Worm (Caenorhabditis elegans): ENCODE results near the gene Y22D7AL.11.

Y22D7AL.11 gene

DNA sequence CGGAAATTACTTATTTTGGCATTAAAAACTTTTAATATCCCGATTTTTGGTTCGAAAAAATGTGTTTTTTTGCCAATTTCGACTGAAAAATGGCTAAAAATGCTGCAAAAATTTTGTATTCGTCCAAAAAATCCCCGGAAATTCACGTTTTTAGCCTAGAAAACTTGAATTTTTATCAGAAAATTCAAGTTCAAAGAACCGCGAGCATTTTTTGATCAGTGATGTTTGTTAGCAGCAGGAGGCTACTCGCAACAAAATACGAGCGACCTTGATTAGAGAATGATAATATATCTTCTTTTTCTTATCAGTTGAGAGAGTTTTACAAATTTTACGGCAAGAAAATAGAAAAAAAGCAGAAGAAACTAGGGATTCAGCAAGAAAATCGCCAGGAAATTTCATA is 11.8 kb downstream of the Y22D7AL.11 start:
- no peak for TF ChIP-seq blmp-1 (tag; optimal IDR thresholded peaks at IDR 0.05; ENCODE audit: insufficient read depth)
- no peak for TF ChIP-seq snpc-4 (tag; optimal IDR thresholded peaks at IDR 0.05)
- TF ChIP-seq sma-9 (GFP tag; optimal IDR thresholded peaks at IDR 0.05), result peak; percentile 62
- TF ChIP-seq sma-9 (tag; optimal IDR thresholded peaks at IDR 0.05), result no peak
- peak; percentile 2 for TF ChIP-seq crh-2 (tag; optimal IDR thresholded peaks at IDR 0.05)
- no peak for TF ChIP-seq nhr-129 (tag; optimal IDR thresholded peaks at IDR 0.05)
- peak; percentile 14 for TF ChIP-seq lin-13 (GFP tag; optimal IDR thresholded peaks at IDR 0.05)
- peak; percentile 45 for TF ChIP-seq fos-1 (tag; optimal IDR thresholded peaks at IDR 0.05)

DNA sequence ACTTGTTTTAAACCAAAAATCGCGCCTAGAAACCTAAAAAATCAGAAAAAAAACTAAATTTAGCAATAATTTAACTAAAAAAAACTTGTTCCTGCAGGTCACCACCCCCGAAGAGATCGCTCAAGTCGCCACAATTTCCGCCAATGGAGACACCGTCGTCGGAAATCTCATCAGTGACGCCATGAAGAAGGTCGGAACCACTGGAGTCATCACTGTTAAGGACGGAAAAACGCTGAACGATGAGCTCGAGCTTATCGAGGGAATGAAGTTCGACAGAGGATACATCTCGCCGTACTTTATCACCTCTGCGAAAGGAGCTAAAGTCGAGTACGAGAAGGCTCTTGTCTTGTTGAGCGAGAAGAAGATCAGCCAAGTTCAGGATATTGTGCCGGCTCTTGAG is 12.8 kb downstream of the Y22D7AL.11 start:
- TF ChIP-seq nhr-77 (tag; optimal IDR thresholded peaks at IDR 0.05) (no peak), unc-55 (GFP tag; optimal IDR thresholded peaks at IDR 0.05) (no peak), dmd-4 (tag; optimal IDR thresholded peaks at IDR 0.05) (no peak), R02D3.7 (tag; optimal IDR thresholded peaks at IDR 0.05) (no peak), mbf-1 (tag; optimal IDR thresholded peaks at IDR 0.05) (no peak), egl-27 (tag; optimal IDR thresholded peaks at IDR 0.05) (no peak), sem-4 (tag; optimal IDR thresholded peaks at IDR 0.05) (no peak), nhr-129 (tag; optimal IDR thresholded peaks at IDR 0.05) (no peak), zag-1 (tag; optimal IDR thresholded peaks at IDR 0.05) (no peak), nhr-12 (tag; optimal IDR thresholded peaks at IDR 0.05) (no peak), C34F6.9 (tag; optimal IDR thresholded peaks at IDR 0.05) (no peak), gmeb-1 (tag; optimal IDR thresholded peaks at IDR 0.05) (no peak), ZK546.5 (tag; optimal IDR thresholded peaks at IDR 0.05) (no peak), nhr-10 (tag; optimal IDR thresholded peaks at IDR 0.05) (no peak), ztf-4 (tag; optimal IDR thresholded peaks at IDR 0.05) (no peak), alr-1 (tag; optimal IDR thresholded peaks at IDR 0.05) (no peak), nhr-23 (tag; optimal IDR thresholded peaks at IDR 0.05) (no peak), ztf-11 (tag; optimal IDR thresholded peaks at IDR 0.05) (no peak), ama-1 (optimal IDR thresholded peaks at IDR 0.05) (no peak), elt-3 (tag; optimal IDR thresholded peaks at IDR 0.05) (no peak)

DNA sequence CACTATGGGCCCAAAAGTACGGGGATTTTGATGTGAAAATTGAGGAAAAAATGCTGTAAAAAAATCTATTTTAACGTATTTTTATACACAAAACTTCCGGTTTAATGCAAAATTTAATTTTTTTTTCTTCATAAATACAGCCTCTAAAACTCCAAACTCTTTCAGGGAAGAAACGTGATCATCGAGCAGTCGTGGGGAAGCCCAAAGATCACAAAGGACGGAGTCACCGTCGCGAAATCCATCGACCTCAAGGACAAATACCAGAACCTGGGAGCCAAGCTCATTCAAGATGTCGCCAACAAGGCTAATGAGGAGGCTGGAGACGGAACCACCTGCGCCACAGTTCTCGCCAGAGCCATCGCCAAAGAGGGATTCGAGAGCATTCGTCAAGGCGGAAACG is 14.3 kb downstream of the Y22D7AL.11 start:
- TF ChIP-seq gmeb-1 (tag; optimal IDR thresholded peaks at IDR 0.05), result no peak
- TF ChIP-seq Y55F3AM.14 (GFP tag; optimal IDR thresholded peaks at IDR 0.05), result no peak
- no peak for TF ChIP-seq blmp-1 (tag; optimal IDR thresholded peaks at IDR 0.05; ENCODE audit: insufficient read depth)
- no peak for TF ChIP-seq sma-3 (GFP tag; optimal IDR thresholded peaks at IDR 0.05)
- no peak for TF ChIP-seq ZK546.5 (tag; optimal IDR thresholded peaks at IDR 0.05)
- TF ChIP-seq egl-27 (tag; optimal IDR thresholded peaks at IDR 0.05), result no peak

DNA sequence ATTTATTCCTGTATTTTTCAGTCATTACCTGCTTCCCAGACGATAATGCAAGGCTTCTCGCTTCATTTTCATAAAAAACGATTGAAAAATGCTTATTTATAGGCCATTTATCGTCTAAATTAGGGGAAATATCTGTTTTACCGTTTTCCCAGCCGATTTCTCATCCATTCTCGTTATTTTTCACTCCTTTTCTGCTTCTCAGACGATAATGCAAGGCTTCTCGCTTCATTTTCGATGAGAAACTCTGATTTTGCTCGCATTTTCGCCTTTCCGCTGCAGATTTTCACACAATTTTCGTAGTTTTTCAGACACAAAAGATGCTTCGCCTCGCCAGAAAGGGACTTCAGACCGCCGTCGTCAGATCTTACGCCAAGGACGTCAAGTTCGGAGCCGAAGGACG is 14.7 kb downstream of the Y22D7AL.11 start, which contains the start of gene hsp-60:
Gene hsp-60, plus strand, starts transcription at position 301 of the 400 bp plus-strand sequence.
- TF ChIP-seq nhr-129 (tag; optimal IDR thresholded peaks at IDR 0.05), result no peak
- no peak for TF ChIP-seq nhr-10 (tag; optimal IDR thresholded peaks at IDR 0.05)
- TF ChIP-seq F13H6.1 (tag; optimal IDR thresholded peaks at IDR 0.05), result no peak
- TF ChIP-seq skn-1 (tag; optimal IDR thresholded peaks at IDR 0.05), result no peak
- no peak for TF ChIP-seq snpc-4 (tag; optimal IDR thresholded peaks at IDR 0.05)
- no peak for TF ChIP-seq aly-2 (tag; optimal IDR thresholded peaks at IDR 0.05)

DNA sequence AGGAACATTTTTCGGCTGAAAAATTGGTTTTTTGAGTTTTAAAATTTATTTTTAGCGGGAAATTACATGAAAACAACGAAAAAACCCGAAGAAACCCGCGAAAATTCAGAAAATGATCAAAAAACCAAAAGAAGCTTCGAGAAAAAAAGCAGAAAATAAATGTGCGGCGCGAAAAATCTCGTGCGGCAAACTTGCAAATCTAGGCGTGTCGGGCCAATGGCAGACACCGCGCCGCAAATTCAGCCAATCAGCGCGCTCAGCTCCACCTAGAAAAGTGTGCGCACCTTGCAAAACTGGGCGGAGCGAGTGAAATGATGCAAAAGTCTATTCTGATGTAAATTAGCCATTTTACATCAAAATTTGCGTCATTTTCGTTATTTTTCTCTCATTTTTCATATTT is 15.3 kb downstream of the Y22D7AL.11 start, which contains the start of gene Y22D7AL.10:
Gene Y22D7AL.10, minus strand, starts transcription at position 15 of the 400 bp plus-strand sequence.
- TF ChIP-seq C34F6.9 (tag; optimal IDR thresholded peaks at IDR 0.05) (peak; percentile 95), ceh-16 (tag; optimal IDR thresholded peaks at IDR 0.05) (peak; percentile 86), mbf-1 (tag; optimal IDR thresholded peaks at IDR 0.05) (peak; percentile 56), gmeb-1 (tag; optimal IDR thresholded peaks at IDR 0.05) (peak; percentile 96), alr-1 (tag; optimal IDR thresholded peaks at IDR 0.05) (no peak), crh-2 (tag; optimal IDR thresholded peaks at IDR 0.05) (peak; percentile 97), ztf-1 (GFP tag; conservative IDR thresholded peaks at IDR 0.05) (0 out of 2 replicates have a peak, but pooled peaks have one; percentile 76), ztf-11 (tag; optimal IDR thresholded peaks at IDR 0.05) (peak; percentile 75), zag-1 (tag; optimal IDR thresholded peaks at IDR 0.05) (peak; percentile 76), lin-39 (tag; optimal IDR thresholded peaks at IDR 0.05) (no peak), aly-2 (tag; optimal IDR thresholded peaks at IDR 0.05) (peak; percentile 44), fos-1 (tag; optimal IDR thresholded peaks at IDR 0.05) (peak; percentile 84), ama-1 (optimal IDR thresholded peaks at IDR 0.05) (peak; percentile 49), peb-1 (tag; optimal IDR thresholded peaks at IDR 0.05) (no peak), mdl-1 (tag; optimal IDR thresholded peaks at IDR 0.05) (peak; percentile 58 to 59), lin-11 (tag; optimal IDR thresholded peaks at IDR 0.05) (peak; percentile 100), nhr-12 (tag; optimal IDR thresholded peaks at IDR 0.05) (peak; percentile 2), ztf-4 (tag; optimal IDR thresholded peaks at IDR 0.05) (peak; percentile 97), nhr-237 (tag; optimal IDR thresholded peaks at IDR 0.05) (peak; percentile 87), nhr-10 (tag; optimal IDR thresholded peaks at IDR 0.05) (peak; percentile 92), unc-62 (GFP tag; optimal IDR thresholded peaks at IDR 0.05) (peak; percentile 56), elt-3 (tag; optimal IDR thresholded peaks at IDR 0.05) (no peak), Y55F3AM.14 (GFP tag; optimal IDR thresholded peaks at IDR 0.05) (peak; percentile 92), elt-1 (tag; optimal IDR thresholded peaks at IDR 0.05) (no peak), R02D3.7 (tag; optimal IDR thresholded peaks at IDR 0.05) (peak; percentile 76), nhr-11 (tag; optimal IDR thresholded peaks at IDR 0.05) (no peak), nhr-25 (tag; optimal IDR thresholded peaks at IDR 0.05) (peak; percentile 98), F13H6.1 (tag; optimal IDR thresholded peaks at IDR 0.05) (peak; percentile 99), egl-27 (tag; optimal IDR thresholded peaks at IDR 0.05) (peak; percentile 91), nhr-21 (tag; optimal IDR thresholded peaks at IDR 0.05) (peak; percentile 97)
